Fruit fly (Drosophila melanogaster) whole organism, embryonic: ENCODE results near the gene ps.
A peak's percentile ranks its signal among the peaks of the same experiment; 100 is the strongest.

Experiments
- Bteb2 ChIP-seq: fragments of 200-800 bp; sonication (Bioruptor generic); optimal IDR thresholded peaks from 2 replicates; lab custom pipeline; 2016; ENCODE audit warnings: missing biosample characterization, missing genetic modification characterization
- CG10274 ChIP-seq: fragments of 200-800 bp; sonication (Bioruptor generic); optimal IDR thresholded peaks from 3 replicates; lab custom pipeline; 2017; ENCODE audit warnings: missing biosample characterization, mild to moderate bottlenecking, missing genetic modification characterization
- CG10431 ChIP-seq: fragments of 200-800 bp; sonication (Bioruptor generic); optimal IDR thresholded peaks from 3 replicates; lab custom pipeline; 2018; ENCODE audit warnings: missing biosample characterization, mild to moderate bottlenecking, missing genetic modification characterization
- CG11695 ChIP-seq: fragments of 200-800 bp; sonication (Bioruptor generic); IDR thresholded peaks from 3 replicates; pipeline ENCODE4 v1.3.6; 2022; ENCODE audit warnings: missing biosample characterization, missing genetic modification characterization
- CG14965 ChIP-seq: fragments of 200-800 bp; sonication (Bioruptor generic); optimal IDR thresholded peaks from 2 replicates; lab custom pipeline; 2016; ENCODE audit warnings: missing biosample characterization, missing genetic modification characterization, borderline replicate concordance
- CG2712 ChIP-seq: fragments of 200-800 bp; optimal IDR thresholded peaks from 3 replicates; lab custom pipeline; 2019; ENCODE audit warnings: missing biosample characterization, mild to moderate bottlenecking, missing genetic modification characterization, moderate library complexity
- CG30020 ChIP-seq: fragments of 200-800 bp; optimal IDR thresholded peaks from 2 replicates; lab custom pipeline; 2019; ENCODE audit warnings: missing biosample characterization, mild to moderate bottlenecking, missing genetic modification characterization, moderate library complexity
- CG3065 ChIP-seq: fragments of 200-800 bp; sonication (Bioruptor generic); optimal IDR thresholded peaks from 2 replicates; lab custom pipeline; 2016; ENCODE audit warnings: missing biosample characterization, missing genetic modification characterization
- CG33557 ChIP-seq: fragments of 200-800 bp; sonication (Bioruptor generic); optimal IDR thresholded peaks from 2 replicates; lab custom pipeline; 2019; ENCODE audit warnings: missing biosample characterization, mild to moderate bottlenecking, missing genetic modification characterization, moderate library complexity
- CG3995 ChIP-seq: fragments of 200-800 bp; sonication (Bioruptor generic); optimal IDR thresholded peaks from 3 replicates; lab custom pipeline; 2016; ENCODE audit warnings: missing biosample characterization, missing genetic modification characterization
- CG4282 ChIP-seq: fragments of 200-800 bp; sonication (Bioruptor generic); optimal IDR thresholded peaks from 2 replicates; lab custom pipeline; 2016; ENCODE audit warnings: missing biosample characterization, missing genetic modification characterization
- CG4730 ChIP-seq: fragments of 200-800 bp; sonication (Bioruptor generic); IDR thresholded peaks from 2 replicates; pipeline ENCODE4 v1.3.6; 2022; ENCODE audit warnings: missing biosample characterization, missing genetic modification characterization
- CG5245 ChIP-seq: fragments of 200-800 bp; sonication (Bioruptor generic); optimal IDR thresholded peaks from 3 replicates; lab custom pipeline; 2016; ENCODE audit warnings: missing biosample characterization, missing genetic modification characterization
- CG7928 ChIP-seq: fragments of 200-800 bp; sonication (Bioruptor generic); optimal IDR thresholded peaks from 2 replicates; lab custom pipeline; 2017; ENCODE audit warnings: missing biosample characterization, mild to moderate bottlenecking, missing genetic modification characterization
- CG8281 ChIP-seq: fragments of 200-800 bp; sonication (Bioruptor generic); optimal IDR thresholded peaks from 2 replicates; lab custom pipeline; 2018; ENCODE audit warnings: missing biosample characterization, mild to moderate bottlenecking, missing genetic modification characterization, moderate library complexity
- CG9215 ChIP-seq: fragments of 200-800 bp; sonication (Bioruptor generic); IDR thresholded peaks from 2 replicates; pipeline ENCODE4 v1.3.6; 2022; ENCODE audit warnings: missing biosample characterization, missing genetic modification characterization
- D19A ChIP-seq: fragments of 200-800 bp; optimal IDR thresholded peaks from 3 replicates; lab custom pipeline; 2019; ENCODE audit warnings: missing biosample characterization, mild to moderate bottlenecking, missing genetic modification characterization, moderate library complexity
- Elba2 ChIP-seq: fragments of 200-800 bp; sonication (Bioruptor generic); optimal IDR thresholded peaks from 3 replicates; lab custom pipeline; 2016; ENCODE audit warnings: missing biosample characterization, missing genetic modification characterization
- Ets65A ChIP-seq: fragments of 200-800 bp; sonication (Bioruptor generic); peaks from one replicate; lab custom pipeline; 2016; ENCODE audit warnings: missing biosample characterization, missing genetic modification characterization
- Gsc ChIP-seq: fragments of 200-800 bp; sonication (Bioruptor generic); IDR thresholded peaks from 2 replicates; pipeline ENCODE4 v1.3.6; 2022; ENCODE audit warnings: missing biosample characterization, missing genetic modification characterization
- Kr ChIP-seq: fragments of 200-800 bp; sonication (Bioruptor generic); optimal IDR thresholded peaks from 2 replicates; lab custom pipeline; 2017; ENCODE audit warnings: missing biosample characterization, mild to moderate bottlenecking, missing genetic modification characterization
- Med ChIP-seq: fragments of 200-800 bp; sonication (Bioruptor generic); peaks from one replicate; lab custom pipeline; 2016; ENCODE audit warnings: missing biosample characterization, missing genetic modification characterization, mild to moderate bottlenecking, inconsistent platforms, moderate library complexity
- Neu2 ChIP-seq: fragments of 200-800 bp; sonication (Bioruptor generic); optimal IDR thresholded peaks from 3 replicates; lab custom pipeline; 2016; ENCODE audit warnings: missing biosample characterization, missing genetic modification characterization, borderline replicate concordance
- Nf-YB ChIP-seq: fragments of 200-800 bp; sonication (Bioruptor generic); optimal IDR thresholded peaks from 3 replicates; lab custom pipeline; 2019; ENCODE audit warnings: missing biosample characterization, mild to moderate bottlenecking, missing genetic modification characterization, moderate library complexity
- Pdp1 ChIP-seq, 2 experiments: fragments of 200-800 bp; sonication (Bioruptor generic); optimal IDR thresholded peaks; 3 replicates each; lab custom pipeline; 2016; ENCODE audit warnings: missing biosample characterization in 2 of 2, missing genetic modification characterization in 2 of 2, mild to moderate bottlenecking in 1 of 2, moderate library complexity in 1 of 2
- Ptx1 ChIP-seq: fragments of 200-800 bp; sonication (Bioruptor generic); IDR thresholded peaks from 2 replicates; pipeline ENCODE4 v1.3.6; 2022; ENCODE audit warnings: missing biosample characterization, missing genetic modification characterization
- Sin3A ChIP-seq: fragments of >200 bp; optimal IDR thresholded peaks from 2 replicates; lab custom pipeline; 2018
- Sox102F ChIP-seq: fragments of 200-800 bp; sonication (Bioruptor generic); optimal IDR thresholded peaks from 2 replicates; lab custom pipeline; 2018; ENCODE audit warnings: missing biosample characterization, mild to moderate bottlenecking, missing genetic modification characterization, moderate library complexity
- Spps ChIP-seq: fragments of 200-800 bp; sonication (Bioruptor generic); optimal IDR thresholded peaks from 2 replicates; lab custom pipeline; 2018; ENCODE audit warnings: missing biosample characterization, mild to moderate bottlenecking, missing genetic modification characterization
- al ChIP-seq: fragments of 200-800 bp; sonication (Bioruptor generic); IDR thresholded peaks from 2 replicates; pipeline ENCODE4 v1.3.6; 2022; ENCODE audit warnings: missing biosample characterization, missing genetic modification characterization
- ase ChIP-seq: fragments of 200-800 bp; sonication (Bioruptor generic); IDR thresholded peaks from 3 replicates; pipeline ENCODE4 v1.3.6; 2022; ENCODE audit warnings: missing biosample characterization, missing genetic modification characterization
- btn ChIP-seq: fragments of 200-800 bp; sonication (Bioruptor generic); optimal IDR thresholded peaks from 2 replicates; lab custom pipeline; 2016; ENCODE audit warnings: missing biosample characterization, missing genetic modification characterization
- cato ChIP-seq: fragments of 200-800 bp; sonication (Bioruptor generic); optimal IDR thresholded peaks from 2 replicates; lab custom pipeline; 2016; ENCODE audit warnings: missing biosample characterization, missing genetic modification characterization, borderline replicate concordance
- chinmo ChIP-seq: fragments of 200-800 bp; sonication (Bioruptor generic); IDR thresholded peaks from 4 replicates; pipeline ENCODE4 v1.3.6; 2022; ENCODE audit warnings: missing biosample characterization, missing genetic modification characterization; ENCODE audit not compliant: partially characterized antibody
- da ChIP-seq: fragments of 200-800 bp; sonication (Bioruptor generic); optimal IDR thresholded peaks from 2 replicates; lab custom pipeline; 2016; ENCODE audit warnings: missing biosample characterization, missing genetic modification characterization
- danr ChIP-seq: fragments of 200-800 bp; sonication (Bioruptor generic); IDR thresholded peaks from 2 replicates; pipeline ENCODE4 v1.3.6; 2022; ENCODE audit warnings: missing biosample characterization, missing genetic modification characterization
- disco-r ChIP-seq: fragments of 200-800 bp; sonication (Bioruptor generic); optimal IDR thresholded peaks from 2 replicates; lab custom pipeline; 2016; ENCODE audit warnings: missing biosample characterization, missing genetic modification characterization
- esg ChIP-seq: fragments of 200-800 bp; sonication (Bioruptor generic); conservative IDR thresholded peaks from 2 replicates; pipeline ENCODE4 v1.3.6; 2022; ENCODE audit warnings: missing biosample characterization, missing genetic modification characterization
- fru ChIP-seq: fragments of >200 bp; optimal IDR thresholded peaks from 2 replicates; lab custom pipeline; 2017
- gfzf ChIP-seq: fragments of 200-800 bp; sonication (Bioruptor generic); optimal IDR thresholded peaks from 2 replicates; lab custom pipeline; 2016; ENCODE audit warnings: missing biosample characterization, mild to moderate bottlenecking, missing genetic modification characterization, moderate library complexity
- hbn ChIP-seq: fragments of 200-800 bp; sonication (Bioruptor generic); IDR thresholded peaks from 2 replicates; pipeline ENCODE4 v1.3.6; 2022; ENCODE audit warnings: missing biosample characterization, missing genetic modification characterization; ENCODE audit not compliant: partially characterized antibody
- kay ChIP-seq: fragments of 200-800 bp; sonication (Bioruptor generic); optimal IDR thresholded peaks from 2 replicates; lab custom pipeline; 2016; ENCODE audit warnings: missing biosample characterization, missing genetic modification characterization
- lola ChIP-seq, 3 experiments: fragments of >200 bp in 2 of 3; fragments of 200-800 bp in 1 of 3; sonication (Bioruptor generic) in 1 of 3; optimal IDR thresholded peaks; 2 replicates each; lab custom pipeline; 2017 to 2019; ENCODE audit warnings: missing biosample characterization in 3 of 3, missing genetic modification characterization in 3 of 3, mild to moderate bottlenecking in 1 of 3, moderate library complexity in 1 of 3
- pros ChIP-seq: fragments of 200-800 bp; sonication (Bioruptor generic); optimal IDR thresholded peaks from 3 replicates; lab custom pipeline; 2019; ENCODE audit warnings: missing biosample characterization, mild to moderate bottlenecking, missing genetic modification characterization, moderate library complexity
- sens ChIP-seq: fragments of 200-800 bp; sonication (Bioruptor generic); peaks from one replicate; lab custom pipeline; 2016; ENCODE audit warnings: missing biosample characterization, missing genetic modification characterization
- sna ChIP-seq: fragments of 200-800 bp; sonication (Bioruptor generic); IDR thresholded peaks from 2 replicates; pipeline ENCODE4 v1.3.6; 2022; ENCODE audit warnings: missing biosample characterization, missing genetic modification characterization; ENCODE audit not compliant: partially characterized antibody
- tll ChIP-seq, 2 experiments: fragments of 200-800 bp in 1 of 2; fragments of >200 bp in 1 of 2; sonication (Bioruptor generic) in 1 of 2; optimal IDR thresholded peaks; 2 replicates each; lab custom pipeline; 2017 to 2019; ENCODE audit warnings: missing biosample characterization in 2 of 2, missing genetic modification characterization in 2 of 2, mild to moderate bottlenecking in 1 of 2, moderate library complexity in 1 of 2
- tup ChIP-seq: fragments of 200-800 bp; sonication (Bioruptor generic); optimal IDR thresholded peaks from 2 replicates; lab custom pipeline; 2016; ENCODE audit warnings: missing biosample characterization, mild to moderate bottlenecking, missing genetic modification characterization, moderate library complexity
- vfl ChIP-seq: fragments of 200-800 bp; sonication (Bioruptor generic); optimal IDR thresholded peaks from 2 replicates; lab custom pipeline; 2016; ENCODE audit warnings: missing biosample characterization, missing genetic modification characterization
- vnd ChIP-seq: fragments of 200-800 bp; sonication (Bioruptor generic); IDR thresholded peaks from 3 replicates; pipeline ENCODE4 v1.3.6; 2022; ENCODE audit warnings: missing biosample characterization, missing genetic modification characterization; ENCODE audit not compliant: partially characterized antibody

Gene ps

DNA sequence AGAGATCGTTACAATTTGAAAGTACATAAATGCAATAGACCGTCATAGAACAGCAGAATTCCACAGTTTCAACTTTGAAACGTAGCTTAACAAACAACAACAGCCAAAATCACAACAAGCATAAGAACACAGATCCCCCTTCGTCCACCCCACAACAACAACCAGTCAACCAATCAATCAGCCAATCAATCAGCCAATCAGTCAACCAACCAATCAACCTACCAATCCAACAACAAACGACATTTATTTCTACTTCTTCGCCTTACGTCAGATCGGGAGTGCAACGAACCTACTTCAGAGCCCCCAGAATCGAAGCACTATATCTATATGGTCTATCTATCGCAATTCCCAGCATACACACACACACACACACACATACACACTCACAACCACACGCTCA lies 32.9 kb downstream of the ps start (continued):
- no peak for TF ChIP-seq CG2712 (tag; lab: Kevin White, UChicago)
- TF ChIP-seq tup (GFP tag; lab: Kevin White, UChicago) = no peak
- TF ChIP-seq CG8281 (tag; lab: Kevin White, UChicago) = peak; percentile 97
- no peak for TF ChIP-seq Sin3A (lab: Kevin White, UChicago)
- no peak for TF ChIP-seq disco-r (GFP tag; lab: Kevin White, UChicago)

DNA sequence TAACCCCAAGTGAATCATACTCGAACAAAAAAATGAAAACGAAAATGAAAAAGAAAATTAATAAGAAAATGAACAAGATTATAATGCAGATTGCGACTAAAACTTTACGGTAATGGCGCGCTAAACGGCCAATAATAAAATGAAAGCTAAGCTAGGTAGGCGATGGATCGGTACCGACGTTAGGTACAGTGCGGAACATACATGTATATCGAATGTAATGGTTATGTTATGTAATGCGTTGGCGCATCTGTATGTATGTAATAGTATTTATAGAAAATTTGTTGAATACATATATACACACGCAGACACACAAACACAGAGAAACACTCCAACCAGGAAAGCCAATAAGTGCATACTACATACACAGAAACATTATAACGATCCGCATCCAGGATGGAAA lies 37.2 kb downstream of the ps start:
- TF ChIP-seq CG4730 (GFP tag; lab: Robert Waterston, UW) (no peak), cato (no peak), CG33557 (GFP tag; lab: Kevin White, UChicago) (no peak), Neu2 (no peak), al (GFP tag; lab: Robert Waterston, UW) (no peak), lola (GFP tag; optimal IDR thresholded peaks at IDR 0.05; lab: Kevin White, UChicago) (peak in 1 of 3 experiments; percentile 1), vfl (GFP tag; lab: Kevin White, UChicago) (no peak), gfzf (GFP tag; lab: Kevin White, UChicago) (no peak), D19A (no peak), CG8281 (tag; lab: Kevin White, UChicago) (no peak), Pdp1 (GFP tag; optimal IDR thresholded peaks at IDR 0.05; lab: Kevin White, UChicago) (peak in 1 of 2 experiments; percentile 83), Kr (GFP tag; lab: Kevin White, UChicago) (no peak), CG10431 (GFP tag; lab: Kevin White, UChicago) (no peak), CG30020 (no peak), Ptx1 (no peak), ase (GFP tag; lab: Robert Waterston, UW) (no peak), CG11695 (GFP tag; lab: Robert Waterston, UW) (peak; percentile 60; the same call in 1 of the 3 replicates), danr (GFP tag; lab: Robert Waterston, UW) (no peak), CG3995 (GFP tag; lab: Kevin White, UChicago) (no peak), Med (GFP tag; lab: Kevin White, UChicago) (peak; percentile 10), CG4282 (GFP tag; lab: Kevin White, UChicago) (no peak), Nf-YB (GFP tag; lab: Kevin White, UChicago) (no peak), vnd (GFP tag; lab: Robert Waterston, UW) (no peak), CG14965 (no peak), btn (GFP tag; lab: Kevin White, UChicago) (no peak), CG9215 (GFP tag; lab: Robert Waterston, UW) (no peak), CG10274 (GFP tag; lab: Kevin White, UChicago) (no peak), esg (GFP tag; lab: Robert Waterston, UW) (no peak), CG7928 (GFP tag; lab: Kevin White, UChicago) (no peak), chinmo (GFP tag; lab: Robert Waterston, UW) (no peak), sna (no peak), Gsc (no peak), sens (GFP tag; lab: Kevin White, UChicago) (peak; percentile 48), kay (GFP tag; lab: Kevin White, UChicago) (no peak), CG5245 (GFP tag; lab: Kevin White, UChicago) (no peak), fru (lab: Kevin White, UChicago) (no peak), Bteb2 (GFP tag; lab: Kevin White, UChicago) (no peak), Ets65A (GFP tag; lab: Kevin White, UChicago) (peak; percentile 44), Sox102F (GFP tag; lab: Kevin White, UChicago) (no peak), da (GFP tag; lab: Kevin White, UChicago) (no peak), hbn (GFP tag; lab: Robert Waterston, UW) (no peak), CG3065 (no peak), Spps (tag; lab: Kevin White, UChicago) (no peak), pros (GFP tag; lab: Kevin White, UChicago) (no peak), tll (GFP tag; optimal IDR thresholded peaks at IDR 0.05; lab: Kevin White, UChicago) (no peak), Elba2 (GFP tag; lab: Kevin White, UChicago) (no peak)
